Worm (Caenorhabditis elegans) whole organism, L3 larva: ENCODE data around the gene K09H11.4.

ENCODE experiments used
- ama-1 ChIP-seq: fragments of 150-350 bp; optimal IDR thresholded peaks from 2 replicates; lab custom pipeline; 2018
- elt-1 ChIP-seq: fragments of 150-350 bp; optimal IDR thresholded peaks from 2 replicates; lab custom pipeline; 2014; ENCODE audit warnings: missing biosample characterization, missing genetic modification characterization
- lin-39 ChIP-seq: fragments of 150-350 bp; optimal IDR thresholded peaks from 2 replicates; lab custom pipeline; 2018; ENCODE audit warnings: missing biosample characterization, missing genetic modification reagents, missing genetic modification characterization
- mdl-1 ChIP-seq: fragments of 150-350 bp; optimal IDR thresholded peaks from 2 replicates; lab custom pipeline; 2014; ENCODE audit warnings: missing biosample characterization, missing genetic modification characterization
- mml-1 ChIP-seq: fragments of 150-350 bp; sonication (generic microtip); optimal IDR thresholded peaks from 3 replicates; lab custom pipeline; 2014; ENCODE audit warnings: missing biosample characterization, missing genetic modification characterization
- nfya-1 ChIP-seq: sonication (generic microtip); optimal IDR thresholded peaks from 2 replicates; lab custom pipeline; 2017; ENCODE audit warnings: missing genetic modification characterization, mild to moderate bottlenecking, missing compliant biosample characterization, antibody characterized with exemption, moderate library complexity; ENCODE audit not compliant: insufficient read depth
- nhr-76 ChIP-seq: fragments of 150-350 bp; sonication (generic microtip); optimal IDR thresholded peaks from 5 replicates; lab custom pipeline; 2014; ENCODE audit warnings: missing biosample characterization, missing genetic modification characterization
- nhr-77 ChIP-seq: fragments of 150-350 bp; optimal IDR thresholded peaks from 2 replicates; lab custom pipeline; 2014; ENCODE audit warnings: missing biosample characterization, missing genetic modification characterization
- pha-4 ChIP-seq: fragments of 150-350 bp; optimal IDR thresholded peaks from 2 replicates; lab custom pipeline; 2014; ENCODE audit warnings: missing biosample characterization, missing genetic modification reagents, missing genetic modification characterization
- pqm-1 ChIP-seq: fragments of 150-350 bp; optimal IDR thresholded peaks from 2 replicates; lab custom pipeline; 2017; ENCODE audit warnings: missing biosample characterization, missing genetic modification characterization, inconsistent platforms
- snpc-4 ChIP-seq: fragments of 150-350 bp; optimal IDR thresholded peaks from 2 replicates; lab custom pipeline; 2014; ENCODE audit warnings: missing biosample characterization, missing genetic modification characterization
- unc-39 ChIP-seq: sonication (generic microtip); optimal IDR thresholded peaks from 4 replicates; lab custom pipeline; 2017; ENCODE audit warnings: missing biosample characterization, missing genetic modification characterization
- ztf-11 ChIP-seq: fragments of 150-350 bp; optimal IDR thresholded peaks from 2 replicates; lab custom pipeline; 2014; ENCODE audit warnings: missing biosample characterization, missing genetic modification characterization

DNA sequence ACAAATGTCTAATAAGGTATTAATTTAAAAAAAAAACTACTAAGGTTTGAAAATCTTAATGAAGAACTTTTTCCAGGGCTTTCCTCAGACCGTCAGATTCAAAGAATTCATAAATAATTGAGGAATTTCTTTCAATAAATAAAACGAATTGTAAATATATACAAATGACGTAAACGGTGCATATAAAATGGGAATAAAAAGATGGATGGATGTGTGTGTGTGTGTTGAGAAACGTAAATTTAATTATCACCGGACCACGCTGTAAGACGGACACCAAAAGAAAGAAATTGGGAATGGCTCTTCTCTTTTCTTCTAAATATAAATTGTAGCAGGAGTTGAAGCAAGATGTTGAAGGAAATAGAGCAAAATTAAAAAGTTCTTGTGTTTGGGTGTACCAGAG is 19.9 kb upstream of the K09H11.4 start:
- TF ChIP-seq lin-39 (tag; lab: Kevin White, UChicago) (no peak), unc-39 (tag; lab: Kevin White, UChicago) (no peak), mdl-1 (no peak), mml-1 (tag; lab: Kevin White, UChicago) (no peak), nhr-77 (no peak), snpc-4 (no peak), nhr-76 (tag; lab: Kevin White, UChicago) (no peak), pqm-1 (tag; lab: Kevin White, UChicago) (no peak), ztf-11 (tag; lab: Kevin White, UChicago) (no peak), elt-1 (no peak), ama-1 (lab: Kevin White, UChicago) (no peak), nfya-1 (tag; lab: Kevin White, UChicago) (no peak), pha-4 (tag; lab: Kevin White, UChicago) (no peak)
